Fruit fly (Drosophila melanogaster): ENCODE results near the gene CG10853.

dm6 chr3L:3965102-3965501 is 17.4 kb downstream of the CG10853 start:
- no peak for TF ChIP-seq CG6808 (GFP tag; optimal IDR thresholded peaks at IDR 0.05)
- no peak for TF ChIP-seq Blimp-1 (GFP tag; optimal IDR thresholded peaks at IDR 0.05)
- TF ChIP-seq fkh (GFP tag; optimal IDR thresholded peaks at IDR 0.05), result no peak
- no peak for TF ChIP-seq topi (GFP tag; optimal IDR thresholded peaks at IDR 0.05)
- no peak for TF ChIP-seq CG6163 (GFP tag; IDR thresholded peaks at IDR 0.05)
- TF ChIP-seq pdm3 (GFP tag; optimal IDR thresholded peaks at IDR 0.05), result no peak

Data from whole organism, prepupa.